Fruit fly (Drosophila melanogaster): ENCODE data around the gene CG31560.

DNA sequence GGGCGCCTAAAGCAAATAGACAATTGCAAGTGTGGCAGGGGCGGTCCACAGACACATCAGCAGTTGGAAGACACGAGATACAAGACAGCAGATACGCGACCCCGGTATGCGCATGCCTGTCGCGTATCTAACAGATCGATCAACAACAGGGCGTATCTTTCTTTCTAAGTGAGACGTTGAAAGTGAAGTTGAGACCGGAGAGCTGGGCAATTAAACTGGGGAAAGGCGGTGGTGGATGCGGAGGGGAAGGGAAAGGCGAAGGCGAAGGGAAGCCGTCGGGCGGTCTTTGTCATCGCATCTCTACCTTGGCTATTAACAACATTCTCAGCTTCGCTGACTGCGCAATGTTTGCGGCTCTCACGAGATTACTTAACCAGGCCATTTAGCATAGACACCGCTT lies 15.7 kb upstream of the CG31560 start:
- TF ChIP-seq usp (GFP tag; optimal IDR thresholded peaks at IDR 0.05) (no peak), CG8478 (optimal IDR thresholded peaks at IDR 0.05) (no peak), psq (optimal IDR thresholded peaks at IDR 0.05) (no peak), EcR (GFP tag; optimal IDR thresholded peaks at IDR 0.05) (no peak), pan (optimal IDR thresholded peaks at IDR 0.05) (no peak)
